Worm (Caenorhabditis elegans): ENCODE results near the gene mab-9.

DNA sequence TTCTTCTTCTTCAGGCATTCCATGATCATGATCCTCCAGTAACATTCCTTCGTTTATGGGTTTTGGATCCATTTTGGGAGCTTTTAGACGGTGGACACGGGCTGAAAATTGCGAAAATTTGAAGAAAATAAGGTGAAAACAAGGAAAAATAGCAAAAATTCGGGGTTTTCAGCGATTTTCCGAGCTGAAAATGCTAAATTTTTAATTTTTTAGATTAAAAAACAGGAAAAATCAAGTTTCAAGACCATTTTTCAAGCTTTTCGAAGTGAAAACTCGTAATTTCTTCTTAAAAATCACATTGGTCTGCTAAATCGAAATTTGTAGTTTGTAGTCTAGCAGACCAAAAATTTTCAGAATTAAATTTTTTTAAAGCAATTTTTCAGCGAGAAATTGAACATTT is 48.6 kb upstream of the mab-9 start, which contains the start of gene nfyb-1:
- TF ChIP-seq nhr-85 (tag) (no peak), grh-1 (GFP tag; IDR thresholded peaks at IDR 0.05) (no peak), C16A3.4 (tag; optimal IDR thresholded peaks at IDR 0.05) (no peak), ceh-63 (GFP tag; optimal IDR thresholded peaks at IDR 0.05) (no peak), unc-98 (GFP tag; IDR thresholded peaks at IDR 0.05) (no peak), unc-62 (GFP tag; optimal IDR thresholded peaks at IDR 0.05) (no peak), aha-1 (tag; optimal IDR thresholded peaks at IDR 0.05) (no peak), ztf-11 (tag; optimal IDR thresholded peaks at IDR 0.05) (no peak), zag-1 (tag; optimal IDR thresholded peaks at IDR 0.05) (no peak), ces-1 (GFP tag; optimal IDR thresholded peaks at IDR 0.05) (no peak), ceh-82 (tag; optimal IDR thresholded peaks at IDR 0.05) (no peak), nhr-237 (tag; optimal IDR thresholded peaks at IDR 0.05) (no peak), nhr-90 (tag; optimal IDR thresholded peaks at IDR 0.05; ENCODE audit: poor library complexity) (no peak), mef-2 (tag; optimal IDR thresholded peaks at IDR 0.05) (no peak)

Measured in whole organism, L1 larva.